Fruit fly (Drosophila melanogaster): ENCODE results near the gene snu.

DNA sequence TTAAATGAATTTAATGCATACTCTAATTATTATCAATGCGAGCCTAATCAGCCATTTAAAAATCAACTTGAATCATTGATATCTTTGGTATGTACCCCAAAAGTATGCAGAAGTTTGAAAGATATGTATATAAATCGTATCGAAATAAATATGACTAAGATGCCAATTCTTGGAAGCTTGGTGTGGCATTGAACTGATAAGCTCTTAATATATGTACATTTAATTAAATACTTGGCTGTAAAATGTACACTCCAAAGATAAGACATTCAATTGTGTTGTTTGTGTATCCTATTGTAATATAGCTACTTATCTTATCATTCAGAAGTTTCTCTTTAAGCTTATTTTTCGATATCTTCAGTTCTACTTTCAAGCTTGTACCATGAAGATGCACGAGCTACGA lies 6.0 kb upstream of the snu start, which contains the start of gene CG33346:
- TF ChIP-seq psq (optimal IDR thresholded peaks at IDR 0.05), result no peak
- TF ChIP-seq usp (GFP tag; optimal IDR thresholded peaks at IDR 0.05), result no peak
- TF ChIP-seq CG8478 (optimal IDR thresholded peaks at IDR 0.05), result no peak
